Fruit fly (Drosophila melanogaster): ENCODE results near the gene CG15533.

dm6 chr3R:30393909-30394308, 34.7 kb upstream of the CG15533 start:
- no peak for TF ChIP-seq CG11294 (GFP tag; IDR thresholded peaks at IDR 0.05)
- TF ChIP-seq Lpt (GFP tag; optimal IDR thresholded peaks at IDR 0.05) = no peak
- no peak for TF ChIP-seq CG1621 (tag; optimal IDR thresholded peaks at IDR 0.05)
- TF ChIP-seq Gug (GFP tag; IDR thresholded peaks at IDR 0.05) = no peak
- TF ChIP-seq svp (GFP tag) = no peak
- TF ChIP-seq Ets21C (GFP tag; optimal IDR thresholded peaks at IDR 0.05) = no peak
- no peak for TF ChIP-seq lz (GFP tag; optimal IDR thresholded peaks at IDR 0.05)
- no peak for TF ChIP-seq CG6163 (GFP tag; IDR thresholded peaks at IDR 0.05)
- peak; percentile 31 for TF ChIP-seq Eip78C (GFP tag)
- no peak for TF ChIP-seq CG9139 (GFP tag; optimal IDR thresholded peaks at IDR 0.05)
- TF ChIP-seq Hr39 (GFP tag; optimal IDR thresholded peaks at IDR 0.05) = no peak

All from whole organism, prepupa.